Fruit fly (Drosophila melanogaster) whole organism: ENCODE results near the gene CG6793.

Experiments used
- CG8478 ChIP-seq: fragments of >200 bp; optimal IDR thresholded peaks from 2 replicates; lab custom pipeline; 2018; ENCODE audit warnings: inconsistent platforms
- Dll ChIP-seq: fragments of >200 bp; optimal IDR thresholded peaks from 2 replicates; lab custom pipeline; 2017
- EcR ChIP-seq, 2 experiments: fragments of >200 bp; optimal IDR thresholded peaks; 2 replicates each; lab custom pipeline; 2017; ENCODE audit warnings: missing biosample characterization in 2 of 2, missing genetic modification characterization in 2 of 2, missing genetic modification reagents in 2 of 2
- pan ChIP-seq: fragments of >200 bp; optimal IDR thresholded peaks from 2 replicates; lab custom pipeline; 2017
- psq ChIP-seq: fragments of >200 bp; optimal IDR thresholded peaks from 2 replicates; lab custom pipeline; 2017
- usp ChIP-seq: fragments of >200 bp; optimal IDR thresholded peaks from 2 replicates; lab custom pipeline; 2017; ENCODE audit warnings: missing biosample characterization, missing genetic modification characterization, mixed read lengths

Gene CG6793

DNA sequence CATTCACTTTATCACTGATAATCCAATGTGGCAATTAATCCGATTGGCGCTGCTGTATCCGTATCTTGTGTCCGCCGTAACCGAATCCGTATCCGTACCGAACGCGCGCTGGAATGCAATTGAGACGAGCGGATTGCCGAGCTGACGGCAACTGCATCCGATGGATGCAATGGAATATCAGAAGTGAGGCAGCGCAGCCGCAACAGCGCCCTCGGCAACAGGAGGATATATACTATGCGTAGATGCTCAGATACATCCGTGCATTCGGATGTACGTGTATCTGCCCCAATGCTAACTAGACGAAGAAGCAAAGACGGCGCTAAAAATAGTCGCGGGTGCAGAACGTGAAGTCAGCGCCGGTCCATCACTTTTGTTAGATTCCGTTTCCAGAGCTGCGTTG, 22.6 kb downstream of the CG6793 start, which contains the start of gene rols:
Gene rols (minus strand): TSS at position 101 of the 400 bp plus-strand sequence.
- TF ChIP-seq pan (lab: Kevin White, UChicago) = no peak
- TF ChIP-seq usp (GFP tag; lab: Kevin White, UChicago) = no peak
- no peak for TF ChIP-seq Dll (lab: Kevin White, UChicago)
- no peak for TF ChIP-seq psq
- TF ChIP-seq CG8478 (lab: Kevin White, UChicago) = no peak
- no peak for TF ChIP-seq EcR (GFP tag; optimal IDR thresholded peaks at IDR 0.05; lab: Kevin White, UChicago)

DNA sequence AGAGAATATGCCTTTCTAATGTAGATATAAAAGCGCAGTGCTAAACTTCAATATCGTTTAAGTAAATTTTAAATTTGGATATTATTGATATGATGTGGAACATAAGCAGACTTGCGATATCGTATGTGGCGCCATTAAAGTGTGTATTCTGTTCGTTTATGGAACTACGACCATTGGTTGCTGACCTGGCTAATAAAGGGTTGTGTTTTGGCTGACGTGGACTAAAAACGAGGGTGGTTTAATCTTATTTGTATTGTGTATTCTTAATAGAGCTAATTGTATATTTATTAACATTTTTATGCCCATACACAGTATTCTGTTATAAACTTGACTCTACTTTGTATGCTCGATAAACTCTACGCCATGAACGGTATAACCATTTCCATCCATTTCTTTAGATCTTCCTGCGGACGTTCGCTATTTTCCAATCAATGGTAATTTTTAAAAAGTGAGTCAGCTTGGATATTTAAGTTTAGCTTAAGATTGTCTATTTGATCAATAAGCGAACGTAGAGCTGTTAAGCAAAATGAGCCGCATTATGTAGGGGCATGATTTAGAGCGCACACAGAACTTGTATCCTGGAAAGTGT, 24.6 kb downstream of the CG6793 start:
- TF ChIP-seq pan (lab: Kevin White, UChicago) = no peak
- TF ChIP-seq Dll (lab: Kevin White, UChicago) = no peak
- TF ChIP-seq psq = no peak
- TF ChIP-seq CG8478 (lab: Kevin White, UChicago) = no peak
- no peak for TF ChIP-seq EcR (GFP tag; optimal IDR thresholded peaks at IDR 0.05; lab: Kevin White, UChicago)
- TF ChIP-seq usp (GFP tag; lab: Kevin White, UChicago) = no peak

DNA sequence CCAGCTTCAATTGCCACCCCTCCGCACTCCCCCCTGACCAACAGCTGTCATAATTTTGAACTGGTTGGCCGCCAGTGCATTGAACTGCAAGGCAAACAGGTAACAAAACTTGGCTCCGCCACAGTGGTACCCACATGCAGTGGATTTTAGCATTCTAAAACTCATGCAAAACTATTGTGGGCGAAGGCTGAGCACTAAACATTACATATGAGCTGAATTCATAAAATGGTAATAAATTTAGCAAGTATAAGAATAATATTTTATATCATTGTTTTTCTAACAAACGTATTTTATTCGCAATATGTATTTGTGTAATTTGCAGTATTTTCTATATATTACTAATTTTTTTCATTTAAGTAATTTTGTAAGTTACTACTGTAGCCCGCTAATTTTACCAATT, 30.2 kb downstream of the CG6793 start:
- TF ChIP-seq CG8478 (lab: Kevin White, UChicago) = no peak
- peak in 1 of 2 experiments; percentile 44 for TF ChIP-seq EcR (GFP tag; optimal IDR thresholded peaks at IDR 0.05; lab: Kevin White, UChicago)

DNA sequence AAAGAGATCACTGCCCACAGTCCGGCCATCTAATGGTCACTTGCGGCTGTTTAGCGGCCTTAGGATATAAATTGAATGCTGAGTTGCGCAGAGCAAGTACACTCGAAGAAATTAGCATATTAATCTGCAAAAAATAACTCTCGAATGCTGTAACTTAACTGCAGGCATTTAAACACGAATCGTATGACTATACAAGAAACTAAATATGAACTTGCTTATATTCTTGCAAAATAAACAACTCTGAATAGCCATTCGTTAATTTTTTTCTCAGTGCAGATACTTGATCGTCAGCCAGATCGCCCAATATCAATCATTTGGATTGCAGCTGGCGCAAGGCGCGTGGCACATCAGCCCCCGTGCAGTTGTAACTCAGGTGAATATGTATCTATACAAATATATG, 30.9 kb downstream of the CG6793 start:
- no peak for TF ChIP-seq Dll (lab: Kevin White, UChicago)
- TF ChIP-seq pan (lab: Kevin White, UChicago) = no peak
- no peak for TF ChIP-seq usp (GFP tag; lab: Kevin White, UChicago)
- no peak for TF ChIP-seq CG8478 (lab: Kevin White, UChicago)
- TF ChIP-seq EcR (GFP tag; optimal IDR thresholded peaks at IDR 0.05; lab: Kevin White, UChicago) = no peak
- TF ChIP-seq psq = no peak

DNA sequence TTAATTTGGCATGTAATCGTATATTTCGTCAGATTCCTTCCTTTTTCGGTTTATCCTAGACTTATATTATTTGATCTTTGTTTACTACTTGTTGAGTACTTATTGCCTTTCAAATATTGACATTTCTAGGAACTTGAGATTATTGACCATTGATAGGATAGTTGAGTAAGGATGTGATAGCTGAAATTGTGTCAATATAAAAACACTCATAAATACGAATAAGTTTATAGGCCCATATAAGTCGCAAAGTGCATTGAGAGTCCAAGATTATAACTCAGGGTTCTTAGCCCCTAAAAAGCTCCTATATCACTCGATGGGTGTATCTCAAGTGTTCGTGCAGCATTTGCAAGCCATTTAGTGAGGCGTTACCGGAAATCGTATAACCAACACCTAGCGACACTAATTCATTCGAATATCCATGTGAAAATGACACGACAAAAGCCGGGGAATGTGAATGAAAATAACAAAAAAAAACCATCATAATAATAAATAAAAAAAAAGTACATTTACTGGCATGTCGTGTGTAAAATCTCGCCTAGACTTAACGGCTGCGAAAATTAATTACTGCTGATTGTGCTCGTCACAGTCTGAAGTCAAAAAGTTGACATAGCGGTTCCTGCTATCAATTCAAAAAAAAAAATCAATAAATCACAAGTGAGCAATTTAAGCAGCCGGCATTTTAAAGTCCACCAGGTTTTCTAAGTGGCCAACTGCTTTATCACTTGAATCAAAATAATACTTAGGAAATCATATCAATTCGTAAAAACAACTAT, 31.9 kb downstream of the CG6793 start:
- TF ChIP-seq CG8478 (lab: Kevin White, UChicago) (no peak), Dll (lab: Kevin White, UChicago) (no peak)

DNA sequence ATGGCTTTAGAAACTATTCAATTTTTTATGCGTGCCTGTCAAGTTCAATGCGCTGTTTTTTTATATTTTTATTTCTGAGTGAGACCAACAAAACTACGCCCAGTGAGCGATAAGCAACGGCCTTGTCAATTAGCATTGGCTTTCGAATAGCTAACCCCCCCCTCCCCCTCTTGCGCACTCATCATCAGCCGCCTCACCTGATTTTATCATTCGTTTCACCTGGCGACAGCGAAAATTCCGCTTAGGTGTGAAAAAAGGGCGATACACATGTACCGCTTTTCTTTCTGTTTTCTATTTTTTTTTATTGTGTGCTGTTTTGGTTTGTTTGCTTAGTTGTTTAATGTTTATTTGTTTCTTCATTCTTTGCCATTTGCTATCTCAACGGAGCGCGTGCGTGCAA, 32.8 kb downstream of the CG6793 start:
- no peak for TF ChIP-seq usp (GFP tag; lab: Kevin White, UChicago)
- no peak for TF ChIP-seq CG8478 (lab: Kevin White, UChicago)
- no peak for TF ChIP-seq psq
- no peak for TF ChIP-seq EcR (GFP tag; optimal IDR thresholded peaks at IDR 0.05; lab: Kevin White, UChicago)
- no peak for TF ChIP-seq pan (lab: Kevin White, UChicago)
- no peak for TF ChIP-seq Dll (lab: Kevin White, UChicago)

DNA sequence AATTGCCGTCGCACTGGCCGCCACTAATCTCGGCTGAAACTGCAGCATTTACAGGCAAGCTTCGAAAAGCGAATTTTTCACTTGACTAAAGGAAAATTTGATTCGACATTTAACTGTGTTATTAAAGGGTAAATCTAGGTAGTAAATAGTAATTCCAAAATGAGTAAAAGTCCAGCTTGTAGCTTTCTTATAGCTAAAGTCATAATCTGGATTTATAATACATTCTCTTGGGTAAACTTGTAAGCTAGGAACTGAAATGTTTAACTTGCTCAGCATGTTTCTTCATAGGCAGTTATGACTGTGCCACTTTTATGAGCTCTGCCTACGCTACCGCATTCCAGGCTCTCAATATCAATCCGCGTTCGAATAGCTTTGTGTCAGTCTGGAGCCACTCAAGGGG, 34.1 kb downstream of the CG6793 start:
- no peak for TF ChIP-seq psq
- no peak for TF ChIP-seq EcR (GFP tag; optimal IDR thresholded peaks at IDR 0.05; lab: Kevin White, UChicago)
- no peak for TF ChIP-seq usp (GFP tag; lab: Kevin White, UChicago)
- no peak for TF ChIP-seq CG8478 (lab: Kevin White, UChicago)
- TF ChIP-seq Dll (lab: Kevin White, UChicago) = no peak
- TF ChIP-seq pan (lab: Kevin White, UChicago) = no peak

DNA sequence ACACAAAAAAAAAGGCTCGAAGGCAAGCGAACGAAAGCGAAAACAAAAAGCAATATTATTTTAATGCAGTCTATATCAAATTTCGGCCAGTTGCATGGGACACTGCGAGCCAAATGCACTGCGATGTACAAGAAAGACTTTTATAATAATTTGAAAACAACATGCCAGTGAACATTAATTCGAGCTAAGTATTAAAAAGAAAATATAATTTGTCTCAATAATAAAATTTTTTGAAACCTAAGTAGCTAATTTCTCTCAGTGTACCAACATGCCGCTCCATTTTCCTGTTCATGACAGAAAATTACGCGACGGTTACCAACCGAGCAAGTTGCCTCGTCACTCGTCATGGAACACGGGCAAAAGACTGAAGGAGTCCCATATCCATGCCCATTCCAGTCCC, 35.2 kb downstream of the CG6793 start:
- no peak for TF ChIP-seq pan (lab: Kevin White, UChicago)
- no peak for TF ChIP-seq Dll (lab: Kevin White, UChicago)
- TF ChIP-seq EcR (GFP tag; optimal IDR thresholded peaks at IDR 0.05; lab: Kevin White, UChicago) = no peak

DNA sequence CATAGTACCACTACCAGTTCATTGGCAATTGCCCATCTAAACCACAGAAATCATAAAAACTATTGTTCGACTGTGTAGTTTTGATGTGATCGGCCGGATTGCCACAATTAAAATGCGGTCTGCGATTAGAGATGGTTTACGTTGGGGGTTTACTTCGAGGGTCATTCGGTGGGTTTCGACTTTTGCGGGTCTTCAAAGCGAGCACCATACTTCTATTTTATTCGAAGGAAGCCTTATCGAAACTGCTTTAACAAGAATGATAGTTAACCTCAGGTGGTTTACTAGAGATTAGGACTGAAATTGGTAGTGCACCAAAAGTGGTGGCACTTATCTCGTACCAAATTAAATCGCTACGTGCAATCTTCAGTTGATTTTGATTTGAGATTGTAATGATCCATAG, 35.8 kb downstream of the CG6793 start:
- TF ChIP-seq EcR (GFP tag; optimal IDR thresholded peaks at IDR 0.05; lab: Kevin White, UChicago) (no peak), pan (lab: Kevin White, UChicago) (no peak), psq (no peak), CG8478 (lab: Kevin White, UChicago) (no peak), Dll (lab: Kevin White, UChicago) (no peak), usp (GFP tag; lab: Kevin White, UChicago) (no peak)

DNA sequence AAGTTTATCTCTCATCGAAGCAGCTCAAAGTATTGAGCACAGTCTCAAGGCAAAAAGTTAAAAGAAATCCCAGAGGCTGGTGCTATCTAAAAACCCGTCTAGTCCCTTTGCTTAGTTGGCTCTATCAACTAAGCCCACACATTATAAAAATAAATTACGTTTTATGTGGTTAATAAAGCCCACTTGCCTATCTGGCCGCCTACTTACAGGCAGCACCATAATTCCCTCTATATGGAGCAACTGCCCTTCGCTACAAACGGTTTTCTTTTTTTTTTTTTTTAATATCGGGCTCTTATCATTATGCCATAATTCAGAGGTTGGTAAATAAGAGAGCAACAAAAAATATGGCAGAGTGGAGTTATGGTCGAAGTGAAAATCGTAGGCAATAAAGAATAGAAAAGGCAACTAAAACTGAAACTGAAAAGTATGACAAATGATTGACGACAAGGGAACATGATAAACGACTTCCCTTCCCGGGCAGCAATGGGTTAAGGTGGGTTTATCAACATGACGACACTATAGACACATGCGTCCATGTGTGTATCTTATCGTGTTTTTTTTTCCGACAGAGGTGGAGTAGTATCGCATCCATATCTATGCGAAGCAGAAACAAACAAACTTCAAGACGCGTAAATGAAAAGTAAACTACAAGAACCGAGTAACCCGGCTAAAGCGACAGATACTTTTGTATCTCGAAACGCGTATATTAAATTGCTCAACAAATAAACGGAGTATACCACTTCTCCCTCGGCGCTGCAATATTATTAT, 36.5 kb downstream of the CG6793 start:
- TF ChIP-seq usp (GFP tag; lab: Kevin White, UChicago) (no peak), EcR (GFP tag; optimal IDR thresholded peaks at IDR 0.05; lab: Kevin White, UChicago) (no peak), pan (lab: Kevin White, UChicago) (no peak), Dll (lab: Kevin White, UChicago) (no peak), psq (no peak), CG8478 (lab: Kevin White, UChicago) (no peak)

DNA sequence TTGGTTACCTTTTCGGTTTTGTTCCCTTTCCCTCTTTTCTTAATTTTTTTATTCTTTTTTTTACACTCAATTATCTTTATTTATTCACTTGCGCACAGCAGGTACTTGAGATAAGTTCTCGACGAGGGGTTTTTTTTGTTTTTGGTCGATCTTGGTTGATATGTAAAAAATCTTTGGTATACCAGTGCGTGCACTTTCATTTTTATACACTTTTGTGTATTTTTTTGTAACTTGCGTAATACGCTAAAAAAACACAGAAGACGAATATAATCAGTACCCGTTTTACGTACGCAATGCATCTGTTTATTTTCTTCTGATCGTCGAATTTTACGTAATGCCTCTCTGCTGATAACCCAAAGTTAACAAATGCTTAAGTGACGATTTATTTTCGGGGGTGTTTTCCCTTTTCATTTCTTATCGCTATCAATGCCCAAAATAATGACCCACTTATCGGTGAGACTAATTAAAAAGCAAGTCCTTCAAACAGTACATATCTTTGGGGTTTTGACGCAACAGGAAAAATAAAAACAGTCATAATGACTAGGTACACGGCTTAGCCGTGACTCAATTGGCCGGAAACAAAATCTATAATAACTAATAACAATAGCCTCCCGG, 37.2 kb downstream of the CG6793 start:
- TF ChIP-seq pan (lab: Kevin White, UChicago) = no peak
- TF ChIP-seq EcR (GFP tag; optimal IDR thresholded peaks at IDR 0.05; lab: Kevin White, UChicago) = no peak
- no peak for TF ChIP-seq psq
